Fruit fly (Drosophila melanogaster) whole organism, embryonic: Measurements from ENCODE around the gene ATPsynepsilonL.

Experiments used
- Ada2b ChIP-seq: fragments of 200-800 bp; sonication (Bioruptor generic); IDR thresholded peaks from 2 replicates; pipeline ENCODE4 v1.3.6; 2022; ENCODE audit warnings: missing biosample characterization, missing genetic modification characterization
- Asciz ChIP-seq: fragments of 200-800 bp; sonication (Bioruptor generic); optimal IDR thresholded peaks from 2 replicates; lab custom pipeline; 2017; ENCODE audit warnings: missing biosample characterization, mild to moderate bottlenecking, missing genetic modification characterization, missing genetic modification reagents
- Bdp1 ChIP-seq: fragments of 200-800 bp; sonication (Bioruptor generic); optimal IDR thresholded peaks from 3 replicates; lab custom pipeline; 2016; ENCODE audit warnings: missing biosample characterization, missing genetic modification characterization
- Bteb2 ChIP-seq: fragments of 200-800 bp; sonication (Bioruptor generic); optimal IDR thresholded peaks from 2 replicates; lab custom pipeline; 2016; ENCODE audit warnings: missing biosample characterization, missing genetic modification characterization
- CG10209 ChIP-seq: fragments of 200-800 bp; sonication (Bioruptor generic); optimal IDR thresholded peaks from 3 replicates; lab custom pipeline; 2017; ENCODE audit warnings: missing biosample characterization, mild to moderate bottlenecking, missing genetic modification characterization, missing genetic modification reagents
- CG10959 ChIP-seq: fragments of 200-800 bp; sonication (Bioruptor generic); IDR thresholded peaks from 2 replicates; pipeline ENCODE4 v1.3.6; 2022; ENCODE audit warnings: missing biosample characterization, missing genetic modification characterization
- CG11085 ChIP-seq: fragments of 200-800 bp; sonication (Bioruptor generic); IDR thresholded peaks from 2 replicates; pipeline ENCODE4 v1.3.6; 2022; ENCODE audit warnings: missing biosample characterization, missing genetic modification characterization
- CG12299 ChIP-seq: fragments of 200-800 bp; sonication (Bioruptor generic); optimal IDR thresholded peaks from 2 replicates; lab custom pipeline; 2018; ENCODE audit warnings: missing biosample characterization, mild to moderate bottlenecking, missing genetic modification characterization
- CG13123 ChIP-seq: fragments of 200-800 bp; sonication (Bioruptor generic); optimal IDR thresholded peaks from 2 replicates; lab custom pipeline; 2016; ENCODE audit warnings: missing biosample characterization, missing genetic modification characterization
- CG17829 ChIP-seq: fragments of 200-800 bp; optimal IDR thresholded peaks from 2 replicates; lab custom pipeline; 2019; ENCODE audit warnings: missing biosample characterization, mild to moderate bottlenecking, missing genetic modification characterization, moderate library complexity
- CG31388 ChIP-seq: fragments of 200-800 bp; sonication (Bioruptor generic); optimal IDR thresholded peaks from 2 replicates; lab custom pipeline; 2016; ENCODE audit warnings: missing biosample characterization, missing genetic modification characterization
- CG3281 ChIP-seq: fragments of 200-800 bp; sonication (Bioruptor generic); optimal IDR thresholded peaks from 3 replicates; lab custom pipeline; 2017; ENCODE audit warnings: missing biosample characterization, mild to moderate bottlenecking, missing genetic modification characterization
- CG4424 ChIP-seq: fragments of 200-800 bp; sonication (Bioruptor generic); optimal IDR thresholded peaks from 3 replicates; lab custom pipeline; 2016; ENCODE audit warnings: missing biosample characterization, missing genetic modification characterization
- CG6689 ChIP-seq: fragments of 200-800 bp; sonication (Bioruptor generic); IDR thresholded peaks from 2 replicates; pipeline ENCODE4 v1.3.6; 2022; ENCODE audit warnings: missing biosample characterization, missing genetic modification characterization
- CG6791 ChIP-seq: fragments of 200-800 bp; sonication (Bioruptor generic); IDR thresholded peaks from 3 replicates; pipeline ENCODE4 v1.3.6; 2022; ENCODE audit warnings: missing biosample characterization, missing genetic modification characterization; ENCODE audit not compliant: partially characterized antibody
- CG7357 ChIP-seq: fragments of 200-800 bp; sonication (Bioruptor generic); IDR thresholded peaks from 3 replicates; pipeline ENCODE4 v1.3.6; 2022; ENCODE audit warnings: missing biosample characterization, missing genetic modification characterization
- CG7963 ChIP-seq: fragments of 200-800 bp; sonication (Bioruptor generic); IDR thresholded peaks from 3 replicates; pipeline ENCODE4 v1.3.6; 2022; ENCODE audit warnings: missing biosample characterization, missing genetic modification characterization; ENCODE audit not compliant: partially characterized antibody
- CG8924 ChIP-seq: fragments of 200-800 bp; optimal IDR thresholded peaks from 3 replicates; lab custom pipeline; 2019; ENCODE audit warnings: missing biosample characterization, mild to moderate bottlenecking, missing genetic modification characterization, moderate library complexity
- CG9609 ChIP-seq: fragments of 200-800 bp; sonication (Bioruptor generic); optimal IDR thresholded peaks from 3 replicates; lab custom pipeline; 2016; ENCODE audit warnings: missing biosample characterization, missing genetic modification characterization
- D ChIP-seq, 2 experiments: fragments of 200-800 bp in 1 of 2; fragments of >200 bp in 1 of 2; sonication (Bioruptor generic) in 1 of 2; optimal IDR thresholded peaks; 2 replicates in 1 of 2; 3 replicates in 1 of 2; lab custom pipeline; 2017; ENCODE audit warnings: mild to moderate bottlenecking in 1 of 2, missing biosample characterization in 1 of 2, missing genetic modification characterization in 1 of 2, missing genetic modification reagents in 1 of 2
- Dip3 ChIP-seq: fragments of 200-800 bp; sonication (Bioruptor generic); optimal IDR thresholded peaks from 3 replicates; lab custom pipeline; 2016; ENCODE audit warnings: missing biosample characterization, missing genetic modification characterization
- Ets65A ChIP-seq: fragments of 200-800 bp; sonication (Bioruptor generic); peaks from one replicate; lab custom pipeline; 2016; ENCODE audit warnings: missing biosample characterization, missing genetic modification characterization
- Ets97D ChIP-seq: fragments of 200-800 bp; sonication (Bioruptor generic); optimal IDR thresholded peaks from 3 replicates; lab custom pipeline; 2016; ENCODE audit warnings: missing biosample characterization, missing genetic modification characterization
- Fer1 ChIP-seq: fragments of 200-800 bp; sonication (Bioruptor generic); optimal IDR thresholded peaks from 2 replicates; lab custom pipeline; 2017; ENCODE audit warnings: missing biosample characterization, mild to moderate bottlenecking, missing genetic modification characterization
- HLH4C ChIP-seq: fragments of 200-800 bp; sonication (Bioruptor generic); IDR thresholded peaks from 3 replicates; pipeline ENCODE4 v1.3.6; 2022; ENCODE audit warnings: missing biosample characterization, missing genetic modification characterization; ENCODE audit not compliant: partially characterized antibody
- MTF-1 ChIP-seq: fragments of 200-800 bp; sonication (Bioruptor generic); optimal IDR thresholded peaks from 2 replicates; lab custom pipeline; 2018; ENCODE audit warnings: missing biosample characterization, mild to moderate bottlenecking, missing genetic modification characterization, borderline replicate concordance
- Myb ChIP-seq: fragments of 200-800 bp; sonication (Bioruptor generic); optimal IDR thresholded peaks from 2 replicates; lab custom pipeline; 2016; ENCODE audit warnings: missing biosample characterization, missing genetic modification characterization
- Tbp ChIP-seq: fragments of >200 bp; optimal IDR thresholded peaks from 2 replicates; lab custom pipeline; 2018; ENCODE audit warnings: missing biosample characterization, missing genetic modification characterization
- abd-A ChIP-seq: fragments of 200-800 bp; sonication (Bioruptor generic); optimal IDR thresholded peaks from 3 replicates; lab custom pipeline; 2019; ENCODE audit warnings: missing biosample characterization, mild to moderate bottlenecking, missing genetic modification characterization, moderate library complexity
- az2 ChIP-seq: fragments of 200-800 bp; sonication (Bioruptor generic); optimal IDR thresholded peaks from 3 replicates; lab custom pipeline; 2016; ENCODE audit warnings: missing biosample characterization, missing genetic modification characterization
- chif ChIP-seq, 2 experiments: fragments of 200-800 bp; sonication (Bioruptor generic); optimal IDR thresholded peaks; 3 replicates each; lab custom pipeline; 2016; ENCODE audit warnings: missing biosample characterization in 2 of 2, missing genetic modification characterization in 2 of 2
- danr ChIP-seq: fragments of 200-800 bp; sonication (Bioruptor generic); IDR thresholded peaks from 2 replicates; pipeline ENCODE4 v1.3.6; 2022; ENCODE audit warnings: missing biosample characterization, missing genetic modification characterization
- en ChIP-seq: fragments of 200-800 bp; sonication (Bioruptor generic); optimal IDR thresholded peaks from 2 replicates; lab custom pipeline; 2016; ENCODE audit warnings: missing biosample characterization, missing genetic modification characterization
- fd102C ChIP-seq: fragments of 200-800 bp; sonication (Bioruptor generic); optimal IDR thresholded peaks from 2 replicates; lab custom pipeline; 2018; ENCODE audit warnings: missing biosample characterization, mild to moderate bottlenecking, missing genetic modification characterization, moderate library complexity
- hkb ChIP-seq, 2 experiments: fragments of 200-800 bp in 1 of 2; fragments of >200 bp in 1 of 2; sonication (Bioruptor generic) in 1 of 2; IDR thresholded peaks in 1 of 2; optimal IDR thresholded peaks in 1 of 2; 2 replicates each; pipeline versions ENCODE4 v1.3.6 to Lab custom; 2017 to 2022; ENCODE audit warnings: missing biosample characterization in 1 of 2, missing genetic modification characterization in 1 of 2
- hth ChIP-seq: fragments of >200 bp; optimal IDR thresholded peaks from 2 replicates; lab custom pipeline; 2017; ENCODE audit warnings: inconsistent platforms
- ind ChIP-seq: fragments of 200-800 bp; sonication (Bioruptor generic); optimal IDR thresholded peaks from 3 replicates; lab custom pipeline; 2016; ENCODE audit warnings: missing biosample characterization, missing genetic modification characterization
- insv ChIP-seq, 2 experiments: fragments of 200-800 bp; sonication (Bioruptor generic); optimal IDR thresholded peaks; 3 replicates each; lab custom pipeline; 2016 to 2018; ENCODE audit warnings: missing biosample characterization in 2 of 2, missing genetic modification characterization in 2 of 2
- lbe ChIP-seq: fragments of 200-800 bp; sonication (Bioruptor generic); optimal IDR thresholded peaks from 2 replicates; lab custom pipeline; 2016; ENCODE audit warnings: missing biosample characterization, mild to moderate bottlenecking, missing genetic modification characterization
- org-1 ChIP-seq: fragments of 200-800 bp; sonication (Bioruptor generic); optimal IDR thresholded peaks from 2 replicates; lab custom pipeline; 2017; ENCODE audit warnings: missing biosample characterization, missing genetic modification characterization
- phol ChIP-seq: fragments of 200-800 bp; sonication (Bioruptor generic); optimal IDR thresholded peaks from 3 replicates; lab custom pipeline; 2018; ENCODE audit warnings: missing biosample characterization, mild to moderate bottlenecking, missing genetic modification characterization, moderate library complexity
- pnt ChIP-seq: fragments of 200-800 bp; sonication (Bioruptor generic); optimal IDR thresholded peaks from 3 replicates; lab custom pipeline; 2016; ENCODE audit warnings: missing biosample characterization, missing genetic modification characterization
- rib ChIP-seq: fragments of 200-800 bp; sonication (Bioruptor generic); IDR thresholded peaks from 2 replicates; pipeline ENCODE4 v1.3.6; 2022; ENCODE audit warnings: missing biosample characterization, missing genetic modification characterization
- schlank ChIP-seq: fragments of 200-800 bp; sonication (Bioruptor generic); optimal IDR thresholded peaks from 2 replicates; lab custom pipeline; 2018; ENCODE audit warnings: missing biosample characterization, mild to moderate bottlenecking, missing genetic modification characterization
- slbo ChIP-seq: fragments of 200-800 bp; sonication (Bioruptor generic); IDR thresholded peaks from 2 replicates; pipeline ENCODE4 v1.3.6; 2022; ENCODE audit warnings: missing biosample characterization, missing genetic modification characterization
- slp2 ChIP-seq: fragments of 200-800 bp; sonication (Bioruptor generic); optimal IDR thresholded peaks from 2 replicates; lab custom pipeline; 2016; ENCODE audit warnings: missing biosample characterization, missing genetic modification characterization
- tna ChIP-seq: fragments of 200-800 bp; sonication (Bioruptor generic); IDR thresholded peaks from 2 replicates; pipeline ENCODE4 v1.3.6; 2022; ENCODE audit warnings: missing biosample characterization, missing genetic modification characterization; ENCODE audit not compliant: partially characterized antibody

The ATPsynepsilonL gene

DNA sequence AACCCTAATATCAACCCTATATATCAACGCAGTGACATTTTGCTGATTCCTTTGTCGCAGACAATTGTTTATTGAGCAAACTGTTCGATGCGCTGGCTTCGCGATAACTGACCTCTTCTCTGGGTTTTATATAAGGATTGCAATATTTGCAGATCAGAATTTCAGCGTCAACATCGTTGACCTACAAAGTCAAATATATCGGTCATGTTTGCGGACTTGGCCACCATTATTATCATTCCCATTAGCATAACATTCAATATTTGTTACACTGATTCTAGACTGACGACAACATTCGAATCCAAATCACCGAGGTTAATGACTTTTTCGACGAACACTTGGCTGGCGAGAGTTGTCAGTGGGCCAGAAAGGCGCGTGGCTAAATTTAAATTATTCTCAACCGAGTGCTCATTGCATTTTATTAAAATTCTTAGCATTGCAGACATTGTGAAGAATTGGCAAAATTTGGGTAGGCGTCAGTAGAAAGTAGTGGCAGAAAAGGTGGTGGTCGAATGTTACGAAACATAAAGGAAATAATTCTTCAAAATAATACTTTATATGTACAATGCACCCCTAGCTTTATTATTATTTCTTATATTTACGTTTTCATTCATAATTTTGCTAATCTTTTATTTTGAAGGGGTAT lies 47.7 kb downstream of the ATPsynepsilonL start (continued):
- TF ChIP-seq fd102C (GFP tag; lab: Kevin White, UChicago) (peak; percentile 32), CG11085 (GFP tag; lab: Robert Waterston, UW) (0 out of 2 replicates have a peak, but pooled peaks have one; percentile 1)

DNA sequence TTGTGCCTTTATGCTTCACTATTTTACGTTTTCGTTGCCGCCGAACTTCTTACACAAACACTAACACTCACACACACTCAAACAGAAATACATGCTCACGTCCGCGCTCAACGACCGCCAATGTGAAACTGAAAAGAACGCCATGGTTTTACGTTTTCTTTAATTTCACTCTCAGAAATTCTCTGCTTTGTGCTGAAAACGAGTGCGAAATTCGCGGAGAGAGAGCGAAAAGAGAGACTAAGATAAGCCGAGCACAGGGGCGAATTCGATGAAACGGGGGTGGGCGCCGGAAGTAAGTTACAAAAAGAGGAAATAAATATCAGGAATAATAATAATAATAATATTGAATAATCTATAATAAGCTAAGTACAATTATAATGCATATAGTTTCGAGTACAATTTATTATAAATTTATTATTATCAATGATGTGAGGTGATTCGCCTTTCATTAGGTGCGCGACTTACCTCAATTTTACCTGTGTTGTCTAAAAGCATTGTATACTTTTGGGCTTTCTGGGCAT lies 48.8 kb downstream of the ATPsynepsilonL start, which contains the start of gene Best1:
Gene Best1 (minus strand): TSS at position 132 of the 521 bp plus-strand sequence.
- TF ChIP-seq CG6791 (GFP tag; lab: Robert Waterston, UW): peak; percentile 65
- TF ChIP-seq Bteb2 (GFP tag; lab: Kevin White, UChicago): peak; percentile 41
- peak; percentile 73 for TF ChIP-seq schlank (tag; lab: Kevin White, UChicago)
- TF ChIP-seq CG31388 (GFP tag; lab: Kevin White, UChicago): peak; percentile 82
- peak; percentile 92 for TF ChIP-seq CG3281 (GFP tag; lab: Kevin White, UChicago)
- peak; percentile 42 for TF ChIP-seq slp2 (GFP tag; lab: Kevin White, UChicago)
- TF ChIP-seq Myb (GFP tag; lab: Kevin White, UChicago): peak; percentile 17
- TF ChIP-seq Fer1 (GFP tag; lab: Kevin White, UChicago): peak; percentile 93
- peak; percentile 92 for TF ChIP-seq CG6689 (GFP tag; lab: Robert Waterston, UW)
- no peak for TF ChIP-seq abd-A (tag; lab: Kevin White, UChicago)
- TF ChIP-seq Bdp1 (GFP tag; lab: Kevin White, UChicago): no peak
- TF ChIP-seq CG13123: no peak
- TF ChIP-seq D (optimal IDR thresholded peaks at IDR 0.05; lab: Kevin White, UChicago): no peak
- TF ChIP-seq D (GFP tag; optimal IDR thresholded peaks at IDR 0.05; lab: Kevin White, UChicago): peak; percentile 83
- peak; percentile 87 for TF ChIP-seq lbe (GFP tag; lab: Kevin White, UChicago)
- peak; percentile 96 for TF ChIP-seq Ada2b (GFP tag; lab: Robert Waterston, UW)
- no peak for TF ChIP-seq CG7963 (GFP tag; lab: Robert Waterston, UW)
- TF ChIP-seq hth (lab: Kevin White, UChicago): no peak
- peak; percentile 87 for TF ChIP-seq phol
- TF ChIP-seq Dip3: peak; percentile 67
- peak in 1 of 2 experiments; percentile 64 for TF ChIP-seq insv (GFP tag; optimal IDR thresholded peaks at IDR 0.05; lab: Kevin White, UChicago)
- TF ChIP-seq pnt: peak; percentile 61
- peak; percentile 94 for TF ChIP-seq CG17829 (tag; lab: Kevin White, UChicago)
- TF ChIP-seq CG4424 (GFP tag; lab: Kevin White, UChicago): peak; percentile 86
- TF ChIP-seq slbo (GFP tag; lab: Robert Waterston, UW): peak; percentile 96
- peak; percentile 86 for TF ChIP-seq Ets65A (GFP tag; lab: Kevin White, UChicago)
- peak; percentile 87 for TF ChIP-seq Asciz
- TF ChIP-seq CG8924 (tag; lab: Kevin White, UChicago): peak; percentile 93
- peak; percentile 96 for TF ChIP-seq rib
- TF ChIP-seq tna (GFP tag; lab: Robert Waterston, UW): no peak
- TF ChIP-seq chif (GFP tag; optimal IDR thresholded peaks at IDR 0.05; lab: Kevin White, UChicago): peak; percentile 52 to 62
- TF ChIP-seq CG9609: peak; percentile 77
- peak; percentile 86 for TF ChIP-seq MTF-1 (GFP tag; lab: Kevin White, UChicago)
- TF ChIP-seq ind (GFP tag; lab: Kevin White, UChicago): peak; percentile 83
- TF ChIP-seq en (GFP tag; lab: Kevin White, UChicago): peak; percentile 27
- TF ChIP-seq HLH4C (GFP tag; lab: Robert Waterston, UW): peak; percentile 47; the same call in 2 of the 3 replicates
- peak; percentile 92 for TF ChIP-seq CG10959 (GFP tag; lab: Robert Waterston, UW)
- TF ChIP-seq CG10209 (GFP tag; lab: Kevin White, UChicago): peak; percentile 91
- peak; percentile 86 for TF ChIP-seq CG12299 (tag; lab: Kevin White, UChicago)
- TF ChIP-seq danr: peak; percentile 68; the same call in 1 of the 2 replicates
- TF ChIP-seq Ets97D: peak; percentile 63
- peak; percentile 79 for TF ChIP-seq CG7357 (GFP tag; lab: Robert Waterston, UW)
- TF ChIP-seq hkb (optimal IDR thresholded peaks at IDR 0.05; lab: Kevin White, UChicago): no peak
- TF ChIP-seq hkb (GFP tag; IDR thresholded peaks at IDR 0.05; lab: Robert Waterston, UW): peak; percentile 93
- TF ChIP-seq org-1 (GFP tag; lab: Kevin White, UChicago): peak; percentile 77
- no peak for TF ChIP-seq Tbp (GFP tag; lab: Kevin White, UChicago)
- peak; percentile 89 for TF ChIP-seq az2 (GFP tag; lab: Kevin White, UChicago)
